Worm (Caenorhabditis elegans) whole organism, L4/young adult: Measurements from ENCODE around the gene F11E6.9.

Source experiments
- W03F9.2 ChIP-seq: fragments of 150-350 bp; optimal IDR thresholded peaks from 2 replicates; lab custom pipeline; 2014; ENCODE audit warnings: missing biosample characterization, missing genetic modification characterization
- dao-5 ChIP-seq: sonication (generic microtip); optimal IDR thresholded peaks from 2 replicates; lab custom pipeline; 2016; ENCODE audit warnings: missing genotype, missing genetic modification characterization, moderate library complexity, missing compliant biosample characterization
- him-1 ChIP-seq: sonication (generic microtip); optimal IDR thresholded peaks from 2 replicates; lab custom pipeline; 2016; ENCODE audit warnings: missing genotype, missing genetic modification reagents, missing genetic modification characterization, missing compliant biosample characterization

- TF ChIP-seq dao-5 (tag; lab: Kevin White, UChicago) (no peak), him-1 (no peak), W03F9.2 (no peak)
These were observed 48.2 kb downstream of the F11E6.9 start for ce11 chrIV:17426970-17427369.
